Worm (Caenorhabditis elegans) whole organism, mixed stage, embryonic: ENCODE data around the gene clp-2.

Experiments used
- M03D4.4 ChIP-seq: sonication (generic microtip); optimal IDR thresholded peaks from 2 replicates; lab custom pipeline; 2017; ENCODE audit warnings: mild to moderate bottlenecking, missing genetic modification characterization, missing compliant biosample characterization
- bed-3 ChIP-seq: fragments of 200-800 bp; sonication (Bioruptor generic); optimal IDR thresholded peaks from 3 replicates; lab custom pipeline; 2018; ENCODE audit warnings: mild to moderate bottlenecking, missing genetic modification characterization, moderate library complexity, missing compliant biosample characterization
- blmp-1 ChIP-seq: fragments of 150-350 bp; optimal IDR thresholded peaks from 2 replicates; lab custom pipeline; 2014; ENCODE audit warnings: missing biosample characterization, missing genetic modification characterization
- ceh-39 ChIP-seq: fragments of 150-350 bp; optimal IDR thresholded peaks from 2 replicates; lab custom pipeline; 2014; ENCODE audit warnings: missing biosample characterization, missing genetic modification characterization
- ceh-43 ChIP-seq: fragments of 200-800 bp; sonication (Bioruptor generic); optimal IDR thresholded peaks from 2 replicates; lab custom pipeline; 2018; ENCODE audit warnings: mild to moderate bottlenecking, missing genetic modification characterization, moderate library complexity, missing compliant biosample characterization
- ceh-83 ChIP-seq: fragments of 200-800 bp; sonication (Bioruptor generic); optimal IDR thresholded peaks from 2 replicates; lab custom pipeline; 2018; ENCODE audit warnings: mild to moderate bottlenecking, missing genetic modification characterization, missing compliant biosample characterization
- ces-1 ChIP-seq: fragments of 150-350 bp; optimal IDR thresholded peaks from 2 replicates; lab custom pipeline; 2014; ENCODE audit warnings: missing biosample characterization, missing genetic modification reagents, missing genetic modification characterization
- cnd-1 ChIP-seq: fragments of 200-800 bp; sonication (Bioruptor generic); optimal IDR thresholded peaks from 2 replicates; lab custom pipeline; 2018; ENCODE audit warnings: mild to moderate bottlenecking, missing genetic modification characterization, missing compliant biosample characterization
- drap-1 ChIP-seq: fragments of 200-800 bp; sonication (Bioruptor generic); optimal IDR thresholded peaks from 3 replicates; lab custom pipeline; 2018; ENCODE audit warnings: mild to moderate bottlenecking, missing genetic modification characterization, missing compliant biosample characterization
- elt-1 ChIP-seq: sonication (generic microtip); optimal IDR thresholded peaks from 2 replicates; lab custom pipeline; 2017; ENCODE audit warnings: missing genetic modification characterization, mild to moderate bottlenecking, missing compliant biosample characterization, antibody characterized with exemption, moderate library complexity, borderline replicate concordance; ENCODE audit not compliant: insufficient read depth
- elt-3 ChIP-seq: fragments of 150-350 bp; optimal IDR thresholded peaks from 2 replicates; lab custom pipeline; 2014; ENCODE audit warnings: missing biosample characterization, missing genetic modification characterization
- flh-1 ChIP-seq: fragments of 200-800 bp; sonication (Bioruptor generic); optimal IDR thresholded peaks from 2 replicates; lab custom pipeline; 2018; ENCODE audit warnings: mild to moderate bottlenecking, missing genetic modification characterization, moderate library complexity, missing compliant biosample characterization
- ham-2 ChIP-seq: fragments of 200-800 bp; sonication (Bioruptor generic); optimal IDR thresholded peaks from 2 replicates; lab custom pipeline; 2018; ENCODE audit warnings: mild to moderate bottlenecking, missing genetic modification characterization, missing compliant biosample characterization
- hlh-1 ChIP-seq: fragments of 150-350 bp; optimal IDR thresholded peaks from 2 replicates; lab custom pipeline; 2014; ENCODE audit warnings: missing biosample characterization, missing genetic modification reagents, missing genetic modification characterization
- lin-13 ChIP-seq: fragments of 150-350 bp; optimal IDR thresholded peaks from 2 replicates; lab custom pipeline; 2014; ENCODE audit warnings: missing biosample characterization, missing genetic modification characterization
- lin-32 ChIP-seq: fragments of 200-800 bp; sonication (Bioruptor generic); optimal IDR thresholded peaks from 2 replicates; lab custom pipeline; 2018; ENCODE audit warnings: mild to moderate bottlenecking, missing genetic modification characterization, missing compliant biosample characterization
- lsy-2 ChIP-seq: fragments of 150-350 bp; optimal IDR thresholded peaks from 2 replicates; lab custom pipeline; 2014; ENCODE audit warnings: missing biosample characterization, missing genetic modification characterization
- mab-5 ChIP-seq: fragments of 150-350 bp; optimal IDR thresholded peaks from 2 replicates; lab custom pipeline; 2014; ENCODE audit warnings: missing biosample characterization, missing genetic modification characterization
- mep-1 ChIP-seq: fragments of 150-350 bp; optimal IDR thresholded peaks from 2 replicates; lab custom pipeline; 2017; ENCODE audit warnings: missing biosample characterization, missing genetic modification reagents, missing genetic modification characterization, inconsistent platforms
- mls-2 ChIP-seq: sonication (generic microtip); optimal IDR thresholded peaks from 2 replicates; lab custom pipeline; 2016; ENCODE audit warnings: mild to moderate bottlenecking, missing genetic modification characterization, moderate library complexity, missing compliant biosample characterization
- nhr-12 ChIP-seq: fragments of 150-350 bp; optimal IDR thresholded peaks from 2 replicates; lab custom pipeline; 2014; ENCODE audit warnings: missing biosample characterization, missing genetic modification characterization
- nhr-2 ChIP-seq: fragments of 150-350 bp; optimal IDR thresholded peaks from 2 replicates; lab custom pipeline; 2014; ENCODE audit warnings: missing biosample characterization, missing genetic modification characterization
- nhr-237 ChIP-seq: fragments of 150-350 bp; optimal IDR thresholded peaks from 2 replicates; lab custom pipeline; 2014; ENCODE audit warnings: missing biosample characterization, missing genetic modification characterization
- nhr-28 ChIP-seq: fragments of 150-350 bp; optimal IDR thresholded peaks from 2 replicates; lab custom pipeline; 2014; ENCODE audit warnings: missing biosample characterization, missing genetic modification characterization
- nhr-76 ChIP-seq: sonication (generic microtip); optimal IDR thresholded peaks from 2 replicates; lab custom pipeline; 2017; ENCODE audit warnings: missing biosample characterization, missing genetic modification characterization
- pha-4 ChIP-seq: fragments of 150-350 bp; optimal IDR thresholded peaks from 2 replicates; lab custom pipeline; 2018; ENCODE audit warnings: missing biosample characterization, missing genetic modification reagents, missing genetic modification characterization
- sem-2 ChIP-seq: fragments of 200-800 bp; sonication (Bioruptor generic); optimal IDR thresholded peaks from 2 replicates; lab custom pipeline; 2018; ENCODE audit warnings: mild to moderate bottlenecking, missing genetic modification characterization, missing compliant biosample characterization
- snpc-4 ChIP-seq: fragments of 150-350 bp; optimal IDR thresholded peaks from 2 replicates; lab custom pipeline; 2014; ENCODE audit warnings: missing biosample characterization, missing genetic modification characterization
- sptf-1 ChIP-seq: sonication (generic microtip); optimal IDR thresholded peaks from 2 replicates; lab custom pipeline; 2017; ENCODE audit warnings: mild to moderate bottlenecking, missing genetic modification characterization, moderate library complexity, missing compliant biosample characterization
- tbx-8 ChIP-seq: fragments of 200-800 bp; sonication (Bioruptor generic); optimal IDR thresholded peaks from 2 replicates; lab custom pipeline; 2018; ENCODE audit warnings: mild to moderate bottlenecking, missing genetic modification characterization, moderate library complexity, missing compliant biosample characterization
- unc-120 ChIP-seq: sonication (generic microtip); optimal IDR thresholded peaks from 2 replicates; lab custom pipeline; 2017; ENCODE audit warnings: missing genetic modification characterization, missing compliant biosample characterization; ENCODE audit not compliant: poor library complexity, severe bottlenecking
- unc-39 ChIP-seq: fragments of 150-350 bp; optimal IDR thresholded peaks from 2 replicates; lab custom pipeline; 2014; ENCODE audit warnings: missing biosample characterization, missing genetic modification characterization
- unc-62 ChIP-seq: fragments of 150-350 bp; optimal IDR thresholded peaks from 2 replicates; lab custom pipeline; 2014; ENCODE audit warnings: missing biosample characterization, missing genetic modification reagents, missing genetic modification characterization
- zip-8 ChIP-seq: fragments of 150-350 bp; optimal IDR thresholded peaks from 2 replicates; lab custom pipeline; 2014; ENCODE audit warnings: missing biosample characterization, missing genetic modification characterization
- ztf-11 ChIP-seq: fragments of 150-350 bp; optimal IDR thresholded peaks from 2 replicates; lab custom pipeline; 2014; ENCODE audit warnings: missing biosample characterization, missing genetic modification characterization

The clp-2 gene

DNA sequence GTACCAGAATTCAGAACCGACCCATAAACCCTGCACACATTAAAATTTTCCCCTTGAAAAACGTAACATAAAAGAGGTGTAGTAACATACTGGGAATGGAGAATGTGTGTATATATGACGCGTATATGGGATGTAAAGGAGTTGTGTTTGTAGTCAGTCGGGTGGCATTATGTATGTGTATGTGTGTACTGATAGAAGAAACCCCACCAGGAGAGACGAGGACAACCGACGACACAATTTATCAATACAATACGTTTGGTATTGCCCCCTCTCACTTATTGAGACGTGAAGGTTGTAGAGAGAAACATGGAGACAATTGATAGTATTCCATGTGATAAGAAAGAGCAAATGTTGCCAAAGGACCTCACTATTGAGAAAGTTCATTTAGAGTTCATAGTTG lies 35.8 kb downstream of the clp-2 start:
- TF ChIP-seq ham-2 (GFP tag; lab: Kevin White, UChicago) (no peak), nhr-237 (no peak), drap-1 (GFP tag; lab: Kevin White, UChicago) (no peak), ceh-83 (GFP tag; lab: Kevin White, UChicago) (no peak)

ce11 chrIII:4666753-4667400 lies 36.9 kb downstream of the clp-2 start:
- peak; percentile 53 for TF ChIP-seq drap-1 (GFP tag; lab: Kevin White, UChicago)
- peak; percentile 42 for TF ChIP-seq sptf-1 (tag; lab: Kevin White, UChicago)
- peak; percentile 27 for TF ChIP-seq pha-4 (tag; lab: Kevin White, UChicago)
- peak; percentile 1 for TF ChIP-seq nhr-12 (tag; lab: Kevin White, UChicago)
- TF ChIP-seq ceh-39, result peak; percentile 3
- no peak for TF ChIP-seq sem-2
- TF ChIP-seq ces-1 (GFP tag; lab: Kevin White, UChicago), result peak; percentile 55
- no peak for TF ChIP-seq mab-5
- no peak for TF ChIP-seq flh-1 (GFP tag; lab: Kevin White, UChicago)
- TF ChIP-seq lin-13 (tag; lab: Kevin White, UChicago), result peak; percentile 54
- TF ChIP-seq nhr-28 (tag; lab: Kevin White, UChicago), result no peak
- peak; percentile 73 for TF ChIP-seq unc-62 (GFP tag; lab: Kevin White, UChicago)
- no peak for TF ChIP-seq lin-32
- TF ChIP-seq M03D4.4 (tag; lab: Kevin White, UChicago), result peak; percentile 38
- peak; percentile 96 for TF ChIP-seq unc-120
- no peak for TF ChIP-seq unc-39
- TF ChIP-seq elt-3, result no peak
- peak; percentile 40 for TF ChIP-seq ceh-43
- no peak for TF ChIP-seq nhr-76 (tag; lab: Kevin White, UChicago)
- TF ChIP-seq cnd-1 (tag; lab: Kevin White, UChicago), result peak; percentile 47
- TF ChIP-seq mep-1 (tag; lab: Kevin White, UChicago), result peak; percentile 41
- TF ChIP-seq nhr-237, result no peak
- no peak for TF ChIP-seq ztf-11 (tag; lab: Kevin White, UChicago)
- no peak for TF ChIP-seq snpc-4 (tag; lab: Kevin White, UChicago)
- TF ChIP-seq bed-3 (GFP tag; lab: Kevin White, UChicago), result no peak
- TF ChIP-seq ceh-83 (GFP tag; lab: Kevin White, UChicago), result no peak
- peak; percentile 41 for TF ChIP-seq lsy-2 (tag; lab: Kevin White, UChicago)
- TF ChIP-seq blmp-1 (tag; lab: Kevin White, UChicago), result no peak
- TF ChIP-seq ham-2 (GFP tag; lab: Kevin White, UChicago), result peak; percentile 62
- TF ChIP-seq zip-8 (tag; lab: Kevin White, UChicago), result no peak
- no peak for TF ChIP-seq elt-1 (tag; lab: Kevin White, UChicago)
- TF ChIP-seq nhr-2 (tag; lab: Kevin White, UChicago), result no peak
- TF ChIP-seq tbx-8 (GFP tag; lab: Kevin White, UChicago), result no peak
- TF ChIP-seq hlh-1 (tag; lab: Kevin White, UChicago), result peak; percentile 84
- no peak for TF ChIP-seq mls-2
- TF ChIP-seq, all 35 proteins: peak for 16

DNA sequence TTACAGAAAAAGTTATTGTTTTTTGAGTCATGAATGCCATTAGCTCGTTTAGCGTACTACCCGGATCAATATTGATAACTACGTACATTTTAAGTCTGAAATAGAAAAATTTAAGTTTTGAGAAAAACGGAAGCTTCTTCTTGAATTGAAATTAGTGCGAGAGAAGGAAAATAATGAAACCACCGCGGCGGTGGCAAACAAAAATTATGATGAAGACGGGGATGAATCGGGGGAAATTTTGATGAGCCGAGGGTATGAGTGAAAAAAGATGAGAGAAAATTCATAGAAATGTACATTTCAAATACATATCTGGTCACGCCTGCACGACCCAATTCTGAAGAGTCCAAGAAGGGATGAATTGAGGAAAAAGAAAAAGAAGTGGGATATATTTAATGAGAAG lies 38.6 kb downstream of the clp-2 start, which contains the start of gene T23F11.4:
Gene T23F11.4, minus strand, starts transcription at position 101 of the 400 bp plus-strand sequence.
- TF ChIP-seq tbx-8 (GFP tag; lab: Kevin White, UChicago) (no peak), lsy-2 (tag; lab: Kevin White, UChicago) (no peak)

- TF ChIP-seq ces-1 (GFP tag; lab: Kevin White, UChicago) (no peak), blmp-1 (tag; lab: Kevin White, UChicago) (no peak)
- TF ChIP-seq, all 35 proteins: peak for 0
These were observed 44.4 kb downstream of the clp-2 start for ce11 chrIII:4659426-4659825.
